Worm (Caenorhabditis elegans): ENCODE data around the gene unc-115.

- TF ChIP-seq dmd-8 (GFP tag; IDR thresholded peaks at IDR 0.05) (no peak), lin-13 (GFP tag; optimal IDR thresholded peaks at IDR 0.05) (no peak), gei-8 (GFP tag; optimal IDR thresholded peaks at IDR 0.05) (no peak), snpc-4 (tag; optimal IDR thresholded peaks at IDR 0.05) (no peak), aly-2 (tag; optimal IDR thresholded peaks at IDR 0.05) (no peak), nhr-237 (tag; optimal IDR thresholded peaks at IDR 0.05) (no peak)
Observed at ce11 chrX:10174683-10175082, 28.0 kb downstream of the unc-115 start, which contains the start of gene C07A4.3.
